Worm (Caenorhabditis elegans) whole organism, L1 larva: ENCODE measurements around the gene Y40H4A.2.

ENCODE experiments used
- ama-1 ChIP-seq: fragments of 150-350 bp; optimal IDR thresholded peaks from 2 replicates; lab custom pipeline; 2014
- fkh-10 ChIP-seq: sonication (generic microtip); optimal IDR thresholded peaks from 2 replicates; lab custom pipeline; 2017; ENCODE audit warnings: missing biosample characterization, missing genetic modification reagents, missing genetic modification characterization
- irx-1 ChIP-seq: sonication (generic microtip); optimal IDR thresholded peaks from 2 replicates; lab custom pipeline; 2016; ENCODE audit warnings: missing genetic modification characterization, missing compliant biosample characterization
- nhr-28 ChIP-seq: fragments of 150-350 bp; optimal IDR thresholded peaks from 2 replicates; lab custom pipeline; 2014; ENCODE audit warnings: missing biosample characterization, missing genetic modification characterization
- nhr-77 ChIP-seq: fragments of 150-350 bp; optimal IDR thresholded peaks from 2 replicates; lab custom pipeline; 2014; ENCODE audit warnings: missing biosample characterization, missing genetic modification characterization
- skn-1 ChIP-seq: fragments of 150-350 bp; optimal IDR thresholded peaks from 2 replicates; lab custom pipeline; 2014; ENCODE audit warnings: missing biosample characterization, missing genetic modification characterization
- sptf-1 ChIP-seq: fragments of 150-350 bp; optimal IDR thresholded peaks from 2 replicates; lab custom pipeline; 2014; ENCODE audit warnings: missing biosample characterization, missing genetic modification characterization
- unc-86 ChIP-seq: sonication (generic microtip); optimal IDR thresholded peaks from 2 replicates; lab custom pipeline; 2016; ENCODE audit warnings: missing genetic modification characterization, missing compliant biosample characterization

ce11 chrV:14585351-14585750 is at the start of gene Y40H4A.2:
- TF ChIP-seq sptf-1 (tag; lab: Kevin White, UChicago), result no peak
- TF ChIP-seq nhr-77, result no peak
- no peak for TF ChIP-seq fkh-10 (GFP tag; lab: Kevin White, UChicago)
- no peak for TF ChIP-seq unc-86 (tag; lab: Kevin White, UChicago)
- no peak for TF ChIP-seq nhr-28
- TF ChIP-seq skn-1 (tag; lab: Kevin White, UChicago), result no peak
- TF ChIP-seq irx-1, result no peak
- no peak for TF ChIP-seq ama-1 (lab: Kevin White, UChicago)
